Fruit fly (Drosophila melanogaster) whole organism, embryonic: Measurements from ENCODE around the gene CG7120.

Source experiments
- Ada2b ChIP-seq: fragments of 200-800 bp; sonication (Bioruptor generic); IDR thresholded peaks from 2 replicates; pipeline ENCODE4 v1.3.6; 2022; ENCODE audit warnings: missing biosample characterization, missing genetic modification characterization
- Adf1 ChIP-seq: fragments of 200-800 bp; sonication (Bioruptor generic); IDR thresholded peaks from 2 replicates; pipeline ENCODE4 v1.3.6; 2022; ENCODE audit warnings: missing biosample characterization, missing genetic modification characterization
- Bgb ChIP-seq: fragments of 200-800 bp; sonication (Bioruptor generic); IDR thresholded peaks from 2 replicates; pipeline ENCODE4 v1.3.6; 2022; ENCODE audit warnings: missing biosample characterization, missing genetic modification characterization; ENCODE audit not compliant: partially characterized antibody
- CG13287 ChIP-seq: fragments of 200-800 bp; sonication (Bioruptor generic); IDR thresholded peaks from 2 replicates; pipeline ENCODE4 v1.3.6; 2022; ENCODE audit warnings: missing biosample characterization, missing genetic modification characterization; ENCODE audit not compliant: partially characterized antibody
- CG13296 ChIP-seq: fragments of 200-800 bp; sonication (Bioruptor generic); optimal IDR thresholded peaks from 3 replicates; lab custom pipeline; 2018; ENCODE audit warnings: missing biosample characterization, mild to moderate bottlenecking, missing genetic modification characterization
- CG13624 ChIP-seq: fragments of 200-800 bp; sonication (Bioruptor generic); optimal IDR thresholded peaks from 2 replicates; lab custom pipeline; 2016; ENCODE audit warnings: missing biosample characterization, missing genetic modification characterization
- CG14860 ChIP-seq: fragments of 200-800 bp; sonication (Bioruptor generic); IDR thresholded peaks from 3 replicates; pipeline ENCODE4 v1.3.6; 2022; ENCODE audit warnings: missing biosample characterization, missing genetic modification characterization; ENCODE audit not compliant: partially characterized antibody
- CG15011 ChIP-seq: fragments of 200-800 bp; sonication (Bioruptor generic); optimal IDR thresholded peaks from 3 replicates; lab custom pipeline; 2018; ENCODE audit warnings: missing biosample characterization, mild to moderate bottlenecking, missing genetic modification characterization
- CG15269 ChIP-seq: fragments of 200-800 bp; sonication (Bioruptor generic); optimal IDR thresholded peaks from 2 replicates; lab custom pipeline; 2018; ENCODE audit warnings: missing biosample characterization, mild to moderate bottlenecking, missing genetic modification characterization, moderate library complexity
- CG15601 ChIP-seq: fragments of 200-800 bp; sonication (Bioruptor generic); optimal IDR thresholded peaks from 3 replicates; lab custom pipeline; 2019; ENCODE audit warnings: missing biosample characterization, mild to moderate bottlenecking, missing genetic modification characterization, moderate library complexity
- CG17186 ChIP-seq: fragments of 200-800 bp; sonication (Bioruptor generic); optimal IDR thresholded peaks from 3 replicates; lab custom pipeline; 2017; ENCODE audit warnings: missing biosample characterization, missing genetic modification reagents, missing genetic modification characterization
- CG18262 ChIP-seq: fragments of 200-800 bp; optimal IDR thresholded peaks from 3 replicates; lab custom pipeline; 2019; ENCODE audit warnings: missing biosample characterization, mild to moderate bottlenecking, missing genetic modification characterization, moderate library complexity
- CG18764 ChIP-seq: fragments of 200-800 bp; sonication (Bioruptor generic); optimal IDR thresholded peaks from 3 replicates; lab custom pipeline; 2016; ENCODE audit warnings: missing biosample characterization, missing genetic modification characterization
- CG2116 ChIP-seq: fragments of 200-800 bp; sonication (Bioruptor generic); optimal IDR thresholded peaks from 3 replicates; lab custom pipeline; 2018; ENCODE audit warnings: missing biosample characterization, mild to moderate bottlenecking, missing genetic modification characterization
- CG2678 ChIP-seq: fragments of 200-800 bp; sonication (Bioruptor generic); optimal IDR thresholded peaks from 3 replicates; lab custom pipeline; 2019; ENCODE audit warnings: missing biosample characterization, mild to moderate bottlenecking, missing genetic modification characterization, moderate library complexity
- CG31441 ChIP-seq: fragments of 200-800 bp; sonication (Bioruptor generic); IDR thresholded peaks from 2 replicates; pipeline ENCODE4 v1.3.6; 2022; ENCODE audit warnings: missing biosample characterization, missing genetic modification characterization
- CG3726 ChIP-seq: fragments of 200-800 bp; sonication (Bioruptor generic); IDR thresholded peaks from 3 replicates; pipeline ENCODE4, ENCODE4 v1.3.6; 2022; ENCODE audit warnings: missing biosample characterization, missing genetic modification characterization
- CG4360 ChIP-seq: fragments of 200-800 bp; sonication (Bioruptor generic); IDR thresholded peaks from 2 replicates; pipeline ENCODE4 v1.3.6; 2022; ENCODE audit warnings: missing biosample characterization, missing genetic modification characterization
- CG4617 ChIP-seq: fragments of 200-800 bp; sonication (Bioruptor generic); optimal IDR thresholded peaks from 3 replicates; lab custom pipeline; 2016; ENCODE audit warnings: missing biosample characterization, missing genetic modification characterization, borderline replicate concordance
- CG4820 ChIP-seq: fragments of 200-800 bp; sonication (Bioruptor generic); optimal IDR thresholded peaks from 3 replicates; lab custom pipeline; 2016; ENCODE audit warnings: missing biosample characterization, missing genetic modification characterization
- CG6689 ChIP-seq: fragments of 200-800 bp; sonication (Bioruptor generic); IDR thresholded peaks from 2 replicates; pipeline ENCODE4 v1.3.6; 2022; ENCODE audit warnings: missing biosample characterization, missing genetic modification characterization
- CG8478 ChIP-seq: fragments of >200 bp; optimal IDR thresholded peaks from 2 replicates; lab custom pipeline; 2018
- CG9437 ChIP-seq: fragments of 200-800 bp; sonication (Bioruptor generic); optimal IDR thresholded peaks from 2 replicates; lab custom pipeline; 2018; ENCODE audit warnings: missing biosample characterization, mild to moderate bottlenecking, missing genetic modification characterization
- D19A ChIP-seq: fragments of 200-800 bp; optimal IDR thresholded peaks from 3 replicates; lab custom pipeline; 2019; ENCODE audit warnings: missing biosample characterization, mild to moderate bottlenecking, missing genetic modification characterization, moderate library complexity
- Dad ChIP-seq: fragments of 200-800 bp; sonication (Bioruptor generic); optimal IDR thresholded peaks from 3 replicates; lab custom pipeline; 2016; ENCODE audit warnings: missing biosample characterization, missing genetic modification characterization
- Dip3 ChIP-seq: fragments of 200-800 bp; sonication (Bioruptor generic); optimal IDR thresholded peaks from 3 replicates; lab custom pipeline; 2016; ENCODE audit warnings: missing biosample characterization, missing genetic modification characterization
- Hand ChIP-seq: fragments of 200-800 bp; sonication (Bioruptor generic); optimal IDR thresholded peaks from 2 replicates; lab custom pipeline; 2017; ENCODE audit warnings: mild to moderate bottlenecking, missing biosample characterization, missing genetic modification reagents, missing genetic modification characterization
- Jarid2 ChIP-seq: fragments of 200-800 bp; sonication (Bioruptor generic); optimal IDR thresholded peaks from 3 replicates; lab custom pipeline; 2017; ENCODE audit warnings: mild to moderate bottlenecking, missing biosample characterization, missing genetic modification reagents, missing genetic modification characterization
- Mrtf ChIP-seq: fragments of 200-800 bp; sonication (Bioruptor generic); IDR thresholded peaks from 3 replicates; pipeline ENCODE4 v1.3.6; 2022; ENCODE audit warnings: missing biosample characterization, missing genetic modification characterization
- Ravus ChIP-seq: fragments of 200-800 bp; sonication (Bioruptor generic); IDR thresholded peaks from 2 replicates; pipeline ENCODE4 v1.3.6; 2022; ENCODE audit warnings: missing biosample characterization, missing genetic modification characterization
- Rfx ChIP-seq: fragments of 200-800 bp; sonication (Bioruptor generic); IDR thresholded peaks from 2 replicates; pipeline ENCODE4 v1.3.6; 2022; ENCODE audit warnings: missing biosample characterization, missing genetic modification characterization
- Rx ChIP-seq: fragments of 200-800 bp; sonication (Bioruptor generic); IDR thresholded peaks from 2 replicates; pipeline ENCODE4 v1.3.6; 2022; ENCODE audit warnings: missing biosample characterization, missing genetic modification characterization
- Scr ChIP-seq: fragments of 200-800 bp; sonication (Bioruptor generic); IDR thresholded peaks from 2 replicates; pipeline ENCODE4 v1.3.6; 2022; ENCODE audit warnings: missing biosample characterization, missing genetic modification characterization; ENCODE audit not compliant: partially characterized antibody
- Sry-β ChIP-seq: fragments of 200-800 bp; sonication (Bioruptor generic); optimal IDR thresholded peaks from 2 replicates; lab custom pipeline; 2018; ENCODE audit warnings: missing biosample characterization, mild to moderate bottlenecking, missing genetic modification characterization, moderate library complexity
- Trl ChIP-seq, 3 experiments: fragments of >200 bp in 2 of 3; fragments of 200-800 bp in 1 of 3; sonication (Bioruptor generic) in 1 of 3; optimal IDR thresholded peaks; 2 replicates in 1 of 3; 3 replicates in 2 of 3; lab custom pipeline; 2016 to 2017; ENCODE audit warnings: missing biosample characterization in 1 of 3, missing genetic modification characterization in 1 of 3
- Xrp1 ChIP-seq: fragments of 200-800 bp; sonication (Bioruptor generic); IDR thresholded peaks from 2 replicates; pipeline ENCODE4 v1.3.6; 2022; ENCODE audit warnings: missing biosample characterization, missing genetic modification characterization
- bigmax ChIP-seq: fragments of 200-800 bp; sonication (Bioruptor generic); optimal IDR thresholded peaks from 2 replicates; lab custom pipeline; 2018; ENCODE audit warnings: missing biosample characterization, mild to moderate bottlenecking, missing genetic modification characterization
- disco-r ChIP-seq: fragments of 200-800 bp; sonication (Bioruptor generic); optimal IDR thresholded peaks from 2 replicates; lab custom pipeline; 2016; ENCODE audit warnings: missing biosample characterization, missing genetic modification characterization
- dmrt11E ChIP-seq: fragments of 200-800 bp; sonication (Bioruptor generic); optimal IDR thresholded peaks from 3 replicates; lab custom pipeline; 2018; ENCODE audit warnings: missing biosample characterization, mild to moderate bottlenecking, missing genetic modification characterization, moderate library complexity
- emc ChIP-seq: fragments of 200-800 bp; sonication (Bioruptor generic); optimal IDR thresholded peaks from 2 replicates; lab custom pipeline; 2016; ENCODE audit warnings: missing biosample characterization, missing genetic modification characterization
- fu2 ChIP-seq: fragments of 200-800 bp; sonication (Bioruptor generic); optimal IDR thresholded peaks from 2 replicates; lab custom pipeline; 2016; ENCODE audit warnings: missing biosample characterization, missing genetic modification characterization
- h ChIP-seq: fragments of >200 bp; optimal IDR thresholded peaks from 2 replicates; lab custom pipeline; 2017
- jumu ChIP-seq: fragments of 200-800 bp; sonication (Bioruptor generic); optimal IDR thresholded peaks from 3 replicates; lab custom pipeline; 2016; ENCODE audit warnings: missing biosample characterization, missing genetic modification characterization
- kah ChIP-seq: fragments of 200-800 bp; sonication (Bioruptor generic); optimal IDR thresholded peaks from 2 replicates; lab custom pipeline; 2018; ENCODE audit warnings: missing biosample characterization, mild to moderate bottlenecking, missing genetic modification characterization
- luna ChIP-seq: fragments of 200-800 bp; sonication (Bioruptor generic); optimal IDR thresholded peaks from 2 replicates; lab custom pipeline; 2016; ENCODE audit warnings: missing biosample characterization, missing genetic modification characterization
- nerfin-1 ChIP-seq: fragments of 200-800 bp; sonication (Bioruptor generic); optimal IDR thresholded peaks from 3 replicates; lab custom pipeline; 2019; ENCODE audit warnings: missing biosample characterization, mild to moderate bottlenecking, missing genetic modification characterization, moderate library complexity
- sc ChIP-seq, 3 experiments: fragments of >200 bp in 2 of 3; fragments of 200-800 bp in 1 of 3; sonication (Bioruptor generic) in 1 of 3; optimal IDR thresholded peaks; 2 replicates in 2 of 3; 3 replicates in 1 of 3; lab custom pipeline; 2017; ENCODE audit warnings: mild to moderate bottlenecking in 1 of 3, missing biosample characterization in 1 of 3, missing genetic modification characterization in 1 of 3, missing genetic modification reagents in 1 of 3
- schlank ChIP-seq: fragments of 200-800 bp; sonication (Bioruptor generic); optimal IDR thresholded peaks from 2 replicates; lab custom pipeline; 2018; ENCODE audit warnings: missing biosample characterization, mild to moderate bottlenecking, missing genetic modification characterization
- sr ChIP-seq: fragments of 200-800 bp; sonication (Bioruptor generic); IDR thresholded peaks from 3 replicates; pipeline ENCODE4 v1.3.6; 2022; ENCODE audit warnings: missing biosample characterization, missing genetic modification characterization
- tup ChIP-seq: fragments of 200-800 bp; sonication (Bioruptor generic); optimal IDR thresholded peaks from 2 replicates; lab custom pipeline; 2016; ENCODE audit warnings: missing biosample characterization, mild to moderate bottlenecking, missing genetic modification characterization, moderate library complexity

CG7120 gene

DNA sequence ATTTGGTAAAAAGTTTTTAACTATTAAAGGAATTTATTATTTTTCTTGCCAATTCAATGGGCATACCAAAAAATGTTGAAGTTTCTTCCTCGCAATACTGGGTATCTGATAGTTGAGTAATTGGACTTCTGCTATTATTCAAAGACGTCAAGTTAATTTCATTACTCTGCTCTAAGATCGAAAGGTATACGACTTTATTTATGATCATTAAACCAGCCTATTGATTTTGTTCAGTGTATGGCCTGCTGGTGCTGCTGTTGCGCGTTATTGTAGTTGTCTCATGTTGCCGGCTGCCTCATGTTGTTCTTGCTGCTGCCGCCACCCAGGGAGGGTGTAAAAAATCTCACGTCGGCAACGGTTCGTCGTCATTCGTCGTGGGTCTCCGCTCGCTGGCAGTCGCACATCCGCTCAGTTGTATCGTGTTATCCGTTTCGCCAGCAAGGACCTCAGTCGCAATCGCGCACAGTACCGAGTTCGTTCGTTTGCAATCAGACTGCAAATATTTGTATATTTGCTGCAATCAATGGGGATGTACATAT, at the start of gene CG7120 (continued):
- TF ChIP-seq schlank (no peak), CG6689 (GFP tag; lab: Robert Waterston, UW) (0 out of 2 replicates have a peak, but pooled peaks have one; percentile 33), CG31441 (GFP tag; lab: Robert Waterston, UW) (peak; percentile 35; the same call in 1 of the 2 replicates), CG17186 (GFP tag; lab: Kevin White, UChicago) (no peak), tup (GFP tag; lab: Kevin White, UChicago) (peak; percentile 33), jumu (no peak), CG4617 (GFP tag; lab: Kevin White, UChicago) (peak; percentile 9), Trl (optimal IDR thresholded peaks at IDR 0.05; lab: Kevin White, UChicago) (no peak), Trl (GFP tag; optimal IDR thresholded peaks at IDR 0.05; lab: Kevin White, UChicago) (no peak), dmrt11E (tag; lab: Kevin White, UChicago) (peak; percentile 66), CG2678 (tag; lab: Kevin White, UChicago) (no peak), CG13287 (GFP tag; lab: Robert Waterston, UW) (no peak), Rfx (peak; percentile 24; the same call in 1 of the 2 replicates), CG13624 (GFP tag; lab: Kevin White, UChicago) (no peak), kah (GFP tag; lab: Kevin White, UChicago) (no peak), Scr (GFP tag; lab: Robert Waterston, UW) (no peak), Xrp1 (GFP tag; lab: Robert Waterston, UW) (no peak; the same call in 1 of the 2 replicates), Dad (GFP tag; lab: Kevin White, UChicago) (no peak), CG18262 (tag; lab: Kevin White, UChicago) (peak; percentile 68), disco-r (GFP tag; lab: Kevin White, UChicago) (no peak), CG15269 (tag; lab: Kevin White, UChicago) (no peak), Adf1 (GFP tag; lab: Robert Waterston, UW) (no peak), Ada2b (no peak), h (no peak), bigmax (no peak), CG8478 (lab: Kevin White, UChicago) (peak; percentile 45), Jarid2 (GFP tag; lab: Kevin White, UChicago) (peak; percentile 49), CG2116 (GFP tag; lab: Kevin White, UChicago) (peak; percentile 5), Hand (peak; percentile 48), D19A (tag; lab: Kevin White, UChicago) (peak; percentile 52), CG13296 (no peak), Rx (GFP tag; lab: Robert Waterston, UW) (0 out of 2 replicates have a peak, but pooled peaks have one; percentile 16), Dip3 (GFP tag; lab: Kevin White, UChicago) (peak; percentile 38), luna (GFP tag; lab: Kevin White, UChicago) (no peak), CG18764 (GFP tag; lab: Kevin White, UChicago) (peak; percentile 24), CG4360 (GFP tag; lab: Robert Waterston, UW) (peak; percentile 53), Bgb (no peak), sc (optimal IDR thresholded peaks at IDR 0.05; lab: Kevin White, UChicago) (no peak), sc (GFP tag; optimal IDR thresholded peaks at IDR 0.05; lab: Kevin White, UChicago) (peak; percentile 39), CG4820 (GFP tag; lab: Kevin White, UChicago) (peak; percentile 61), sr (GFP tag; lab: Robert Waterston, UW) (no peak), CG15011 (peak; percentile 23), nerfin-1 (peak; percentile 65), Sry-β (no peak), CG14860 (GFP tag; lab: Robert Waterston, UW) (no peak), Mrtf (GFP tag; lab: Robert Waterston, UW) (no peak), emc (no peak), CG3726 (GFP tag; lab: Robert Waterston, UW) (no peak), fu2 (no peak), Ravus (GFP tag; lab: Robert Waterston, UW) (no peak), CG15601 (tag; lab: Kevin White, UChicago) (no peak), CG9437 (GFP tag; lab: Kevin White, UChicago) (peak; percentile 54)
